Worm (Caenorhabditis elegans) whole organism, mixed stage, embryonic: ENCODE measurements around the gene nhr-28.

Experiments used
- bed-3 ChIP-seq: fragments of 200-800 bp; sonication (Bioruptor generic); optimal IDR thresholded peaks from 3 replicates; lab custom pipeline; 2018; ENCODE audit warnings: mild to moderate bottlenecking, missing genetic modification characterization, moderate library complexity, missing compliant biosample characterization
- ceh-43 ChIP-seq: fragments of 200-800 bp; sonication (Bioruptor generic); optimal IDR thresholded peaks from 2 replicates; lab custom pipeline; 2018; ENCODE audit warnings: mild to moderate bottlenecking, missing genetic modification characterization, moderate library complexity, missing compliant biosample characterization
- elt-3 ChIP-seq: fragments of 150-350 bp; optimal IDR thresholded peaks from 2 replicates; lab custom pipeline; 2014; ENCODE audit warnings: missing biosample characterization, missing genetic modification characterization
- lin-32 ChIP-seq: fragments of 200-800 bp; sonication (Bioruptor generic); optimal IDR thresholded peaks from 2 replicates; lab custom pipeline; 2018; ENCODE audit warnings: mild to moderate bottlenecking, missing genetic modification characterization, missing compliant biosample characterization
- nhr-12 ChIP-seq: fragments of 150-350 bp; optimal IDR thresholded peaks from 2 replicates; lab custom pipeline; 2014; ENCODE audit warnings: missing biosample characterization, missing genetic modification characterization
- nhr-76 ChIP-seq: sonication (generic microtip); optimal IDR thresholded peaks from 2 replicates; lab custom pipeline; 2017; ENCODE audit warnings: missing biosample characterization, missing genetic modification characterization
- pha-4 ChIP-seq: fragments of 150-350 bp; optimal IDR thresholded peaks from 2 replicates; lab custom pipeline; 2018; ENCODE audit warnings: missing biosample characterization, missing genetic modification reagents, missing genetic modification characterization
- sem-2 ChIP-seq: fragments of 200-800 bp; sonication (Bioruptor generic); optimal IDR thresholded peaks from 2 replicates; lab custom pipeline; 2018; ENCODE audit warnings: mild to moderate bottlenecking, missing genetic modification characterization, missing compliant biosample characterization
- snpc-4 ChIP-seq: fragments of 150-350 bp; optimal IDR thresholded peaks from 2 replicates; lab custom pipeline; 2014; ENCODE audit warnings: missing biosample characterization, missing genetic modification characterization
- unc-39 ChIP-seq: fragments of 150-350 bp; optimal IDR thresholded peaks from 2 replicates; lab custom pipeline; 2014; ENCODE audit warnings: missing biosample characterization, missing genetic modification characterization
- unc-62 ChIP-seq: fragments of 150-350 bp; optimal IDR thresholded peaks from 2 replicates; lab custom pipeline; 2014; ENCODE audit warnings: missing biosample characterization, missing genetic modification reagents, missing genetic modification characterization
- ztf-11 ChIP-seq: fragments of 150-350 bp; optimal IDR thresholded peaks from 2 replicates; lab custom pipeline; 2014; ENCODE audit warnings: missing biosample characterization, missing genetic modification characterization

DNA sequence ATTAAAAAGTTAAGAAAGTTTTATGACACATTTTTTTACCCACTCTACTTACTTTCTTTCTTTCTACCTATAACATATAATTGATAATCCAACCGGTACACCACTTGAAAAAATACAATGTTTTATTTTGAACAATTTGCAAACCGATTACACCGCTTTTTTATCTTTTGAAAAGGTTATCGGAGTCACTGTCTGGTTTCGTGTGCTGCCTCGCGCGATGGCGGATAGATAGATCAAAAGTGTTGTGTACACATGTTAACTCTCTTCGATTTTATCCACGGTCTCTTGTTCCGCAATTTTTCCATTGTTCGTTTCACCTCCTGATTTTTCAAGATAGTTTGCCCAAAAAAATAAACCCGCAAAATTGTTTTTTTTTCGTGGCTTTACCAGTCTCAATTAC is 11.7 kb downstream of the nhr-28 start:
- no peak for TF ChIP-seq snpc-4 (tag; lab: Kevin White, UChicago)
- no peak for TF ChIP-seq elt-3
- no peak for TF ChIP-seq ceh-43 (GFP tag; lab: Kevin White, UChicago)
- TF ChIP-seq ztf-11 (tag; lab: Kevin White, UChicago) = no peak
- no peak for TF ChIP-seq unc-62 (GFP tag; lab: Kevin White, UChicago)
- no peak for TF ChIP-seq sem-2 (GFP tag; lab: Kevin White, UChicago)
- TF ChIP-seq lin-32 (GFP tag; lab: Kevin White, UChicago) = no peak
- no peak for TF ChIP-seq unc-39 (tag; lab: Kevin White, UChicago)
- TF ChIP-seq nhr-76 (tag; lab: Kevin White, UChicago) = no peak
- no peak for TF ChIP-seq bed-3
- no peak for TF ChIP-seq pha-4 (tag; lab: Kevin White, UChicago)
- TF ChIP-seq nhr-12 (tag; lab: Kevin White, UChicago) = no peak
